Worm (Caenorhabditis elegans) whole organism, L4 larva: ENCODE results near the gene ZK1240.3.

Experiments used
- D1046.2 ChIP-seq: fragments of 200-800 bp; sonication (Bioruptor generic); IDR thresholded peaks from 2 replicates; pipeline ENCODE4 v1.3.6; 2022; ENCODE audit warnings: missing genetic modification characterization, missing compliant biosample characterization
- F37D6.2 ChIP-seq: sonication (generic microtip); optimal IDR thresholded peaks from 2 replicates; lab custom pipeline; 2016; ENCODE audit warnings: mild to moderate bottlenecking, missing genetic modification characterization, missing compliant biosample characterization
- R02D3.7 ChIP-seq: fragments of 150-350 bp; sonication (generic microtip); optimal IDR thresholded peaks from 3 replicates; lab custom pipeline; 2014; ENCODE audit warnings: missing biosample characterization, missing genetic modification characterization
- Y48G9A.11 ChIP-seq: fragments of 200-800 bp; sonication (Bioruptor generic); IDR thresholded peaks from 2 replicates; pipeline ENCODE4 v1.3.6; 2022; ENCODE audit warnings: missing genetic modification reagents, missing genetic modification characterization, missing compliant biosample characterization
- arid-1 ChIP-seq: fragments of 200-800 bp; sonication (Bioruptor generic); conservative IDR thresholded peaks from 2 replicates; pipeline ENCODE4 v1.3.6; 2022; ENCODE audit warnings: missing genetic modification reagents, missing genetic modification characterization, missing compliant biosample characterization
- ces-1 ChIP-seq: fragments of 150-350 bp; sonication (generic microtip); optimal IDR thresholded peaks from 4 replicates; lab custom pipeline; 2014; ENCODE audit warnings: missing biosample characterization, missing genetic modification reagents, missing genetic modification characterization
- cey-2 ChIP-seq: sonication (generic microtip); optimal IDR thresholded peaks from 3 replicates; lab custom pipeline; 2017; ENCODE audit warnings: missing genetic modification characterization, mild to moderate bottlenecking, missing compliant biosample characterization, antibody characterized with exemption, borderline replicate concordance; ENCODE audit not compliant: insufficient read depth
- daf-16 ChIP-seq, 3 experiments: sonication (generic microtip); optimal IDR thresholded peaks; 2 replicates each; lab custom pipeline; 2016 to 2017; ENCODE audit warnings: missing genetic modification characterization in 3 of 3, missing genetic modification reagents in 3 of 3, mild to moderate bottlenecking in 2 of 3, missing compliant biosample characterization in 2 of 3, missing biosample characterization in 1 of 3, moderate library complexity in 1 of 3
- duxl-1 ChIP-seq: sonication (generic microtip); optimal IDR thresholded peaks from 2 replicates; lab custom pipeline; 2016; ENCODE audit warnings: mild to moderate bottlenecking, missing genetic modification characterization, moderate library complexity, missing compliant biosample characterization; ENCODE audit not compliant: poor library complexity
- gei-8 ChIP-seq: fragments of 200-800 bp; sonication (Bioruptor generic); optimal IDR thresholded peaks from 2 replicates; lab custom pipeline; 2018; ENCODE audit warnings: mild to moderate bottlenecking, missing genetic modification characterization, missing compliant biosample characterization
- hlh-30 ChIP-seq: sonication (generic microtip); optimal IDR thresholded peaks from 2 replicates; lab custom pipeline; 2017; ENCODE audit warnings: antibody characterized with exemption, mild to moderate bottlenecking, missing genetic modification characterization, missing compliant biosample characterization; ENCODE audit not compliant: insufficient read depth
- jun-1 ChIP-seq: fragments of 150-350 bp; optimal IDR thresholded peaks from 2 replicates; lab custom pipeline; 2014; ENCODE audit warnings: missing biosample characterization, missing genetic modification reagents, missing genetic modification characterization
- lin-1 ChIP-seq: fragments of 200-800 bp; sonication (Bioruptor generic); IDR thresholded peaks from 2 replicates; pipeline ENCODE4 v1.3.6; 2022; ENCODE audit warnings: missing genetic modification reagents, missing genetic modification characterization, missing compliant biosample characterization
- lin-13 ChIP-seq: fragments of 150-350 bp; optimal IDR thresholded peaks from 2 replicates; lab custom pipeline; 2014; ENCODE audit warnings: missing biosample characterization, missing genetic modification reagents, missing genetic modification characterization
- madf-5 ChIP-seq, 2 experiments: fragments of 200-800 bp; sonication (Bioruptor generic); IDR thresholded peaks; 2 replicates each; pipeline ENCODE4 v1.3.6; 2022; ENCODE audit warnings: missing compliant biosample characterization in 2 of 2, missing genetic modification characterization in 2 of 2
- mdt-29 ChIP-seq: fragments of 200-800 bp; sonication (Bioruptor generic); IDR thresholded peaks from 2 replicates; pipeline ENCODE4 v1.3.6; 2022; ENCODE audit warnings: missing genetic modification reagents, missing genetic modification characterization, missing compliant biosample characterization
- mep-1 ChIP-seq: fragments of 150-350 bp; sonication (generic microtip); optimal IDR thresholded peaks from 3 replicates; lab custom pipeline; 2014; ENCODE audit warnings: missing biosample characterization, missing genetic modification characterization
- nhr-102 ChIP-seq: sonication (generic microtip); optimal IDR thresholded peaks from 2 replicates; lab custom pipeline; 2016; ENCODE audit warnings: mild to moderate bottlenecking, missing genetic modification characterization, moderate library complexity, missing compliant biosample characterization
- nhr-25 ChIP-seq: sonication (generic microtip); optimal IDR thresholded peaks from 2 replicates; lab custom pipeline; 2017; ENCODE audit warnings: missing genetic modification characterization, mild to moderate bottlenecking, missing compliant biosample characterization, antibody characterized with exemption, moderate library complexity, borderline replicate concordance; ENCODE audit not compliant: insufficient read depth
- nhr-28 ChIP-seq: fragments of 150-350 bp; optimal IDR thresholded peaks from 2 replicates; lab custom pipeline; 2014; ENCODE audit warnings: missing biosample characterization, missing genetic modification characterization
- nhr-6 ChIP-seq: fragments of 150-350 bp; optimal IDR thresholded peaks from 2 replicates; lab custom pipeline; 2014; ENCODE audit warnings: missing biosample characterization, missing genetic modification characterization
- php-3 ChIP-seq: fragments of 200-800 bp; sonication (Bioruptor generic); IDR thresholded peaks from 2 replicates; pipeline ENCODE4 v1.3.6; 2022; ENCODE audit warnings: missing genetic modification reagents, missing genetic modification characterization, missing compliant biosample characterization
- tra-1 ChIP-seq: fragments of 200-800 bp; sonication (Bioruptor generic); IDR thresholded peaks from 2 replicates; pipeline ENCODE4 v1.3.6; 2022; ENCODE audit warnings: missing genetic modification reagents, missing genetic modification characterization, missing compliant biosample characterization
- unc-62 ChIP-seq, 3 experiments: fragments of 150-350 bp in 1 of 3; sonication (generic microtip); optimal IDR thresholded peaks in 2 of 3; peaks in 1 of 3; 1 replicate in 1 of 3; 2 replicates in 2 of 3; lab custom pipeline; 2014 to 2017; ENCODE audit warnings: missing biosample characterization in 3 of 3, missing genetic modification characterization in 3 of 3, missing genetic modification reagents in 3 of 3, missing genotype in 1 of 3
- zip-11 ChIP-seq: fragments of 200-800 bp; sonication (Bioruptor generic); IDR thresholded peaks from 2 replicates; pipeline ENCODE4 v1.3.6; 2022; ENCODE audit warnings: missing genetic modification characterization, missing compliant biosample characterization
- zip-2 ChIP-seq: fragments of 150-350 bp; optimal IDR thresholded peaks from 2 replicates; lab custom pipeline; 2014; ENCODE audit warnings: missing biosample characterization, missing genetic modification characterization
- ztf-7 ChIP-seq: fragments of 150-350 bp; optimal IDR thresholded peaks from 2 replicates; lab custom pipeline; 2014; ENCODE audit warnings: missing biosample characterization, missing genetic modification characterization

Gene ZK1240.3

ce11 chrII:2322857-2323518 is 2.9 kb downstream of the ZK1240.3 start, which contains the start of the genes ZK1240.6 and ZK1240.2 (continued):
- TF ChIP-seq daf-16 (GFP tag; optimal IDR thresholded peaks at IDR 0.05; lab: Kevin White, UChicago) = no peak
- peak; percentile 72 for TF ChIP-seq daf-16 (tag; optimal IDR thresholded peaks at IDR 0.05; lab: Kevin White, UChicago)
- no peak for TF ChIP-seq cey-2
- peak; percentile 29 for TF ChIP-seq hlh-30 (tag; lab: Kevin White, UChicago)
- TF ChIP-seq mep-1 (tag; lab: Kevin White, UChicago) = no peak
- TF ChIP-seq gei-8 (GFP tag; lab: Kevin White, UChicago) = no peak
- no peak for TF ChIP-seq Y48G9A.11 (GFP tag; lab: Robert Waterston, UW)

ce11 chrII:2324956-2325355 is 4.8 kb downstream of the ZK1240.3 start, which contains the start of gene ZK1240.11:
Gene ZK1240.11 (plus strand): TSS chrII:2325256.
- TF ChIP-seq nhr-102 (tag; lab: Kevin White, UChicago) (no peak), cey-2 (no peak), arid-1 (GFP tag; lab: Robert Waterston, UW) (no peak), ces-1 (GFP tag; lab: Kevin White, UChicago) (no peak), nhr-25 (tag; lab: Kevin White, UChicago) (no peak), duxl-1 (no peak), ztf-7 (tag; lab: Kevin White, UChicago) (no peak)

ce11 chrII:2328963-2329442 is 8.9 kb downstream of the ZK1240.3 start, which contains the start of the genes ZK1240.8 and ZK1240.1:
Gene ZK1240.8 (minus strand): TSS chrII:2329063.
Gene ZK1240.1 (plus strand): TSS chrII:2329392.
- TF ChIP-seq zip-11 (GFP tag; lab: Robert Waterston, UW) = no peak
- TF ChIP-seq php-3 (GFP tag; lab: Robert Waterston, UW) = no peak
- no peak for TF ChIP-seq lin-13 (GFP tag; lab: Kevin White, UChicago)
- no peak for TF ChIP-seq tra-1 (GFP tag; lab: Robert Waterston, UW)
- peak in 1 of 2 experiments; percentile 86 for TF ChIP-seq unc-62 (GFP tag; optimal IDR thresholded peaks at IDR 0.05 in 1 of 2; lab: Kevin White, UChicago)
- TF ChIP-seq unc-62 (tag; optimal IDR thresholded peaks at IDR 0.05; lab: Kevin White, UChicago) = no peak
- TF ChIP-seq gei-8 (GFP tag; lab: Kevin White, UChicago) = no peak
- no peak for TF ChIP-seq cey-2
- no peak for TF ChIP-seq jun-1 (tag; lab: Kevin White, UChicago)
- no peak for TF ChIP-seq madf-5 (GFP tag; IDR thresholded peaks at IDR 0.05; lab: Robert Waterston, UW)
- no peak for TF ChIP-seq D1046.2 (GFP tag; lab: Robert Waterston, UW)
- TF ChIP-seq nhr-6 (tag; lab: Kevin White, UChicago) = no peak
- no peak for TF ChIP-seq lin-1 (GFP tag; lab: Robert Waterston, UW)
- no peak for TF ChIP-seq F37D6.2 (tag; lab: Kevin White, UChicago)
- TF ChIP-seq nhr-28 (tag; lab: Kevin White, UChicago) = peak; percentile 3

- TF ChIP-seq Y48G9A.11 (GFP tag; lab: Robert Waterston, UW) = no peak
- TF ChIP-seq mdt-29 (GFP tag; lab: Robert Waterston, UW) = 0 out of 2 replicates have a peak, but pooled peaks have one; percentile 28
- TF ChIP-seq zip-2 (tag; lab: Kevin White, UChicago) = no peak
These were observed 10.3 kb downstream of the ZK1240.3 start for ce11 chrII:2330462-2330861.

- TF ChIP-seq daf-16 (GFP tag; optimal IDR thresholded peaks at IDR 0.05; lab: Kevin White, UChicago) (no peak), daf-16 (tag; optimal IDR thresholded peaks at IDR 0.05; lab: Kevin White, UChicago) (peak; percentile 11), R02D3.7 (tag; lab: Kevin White, UChicago) (no peak)
- TF ChIP-seq, all 104 proteins: peak for 1
These were observed 12.1 kb downstream of the ZK1240.3 start, which contains the start of gene F43C11.8 for ce11 chrII:2332220-2332619. Gene F43C11.8 (plus strand): TSS chrII:2332520.
